Worm (Caenorhabditis elegans) whole organism, L4 larva: ENCODE results near the gene cnd-1.
"Not testable (repeated sequence)": the region's sequence is repeated elsewhere in the genome, so short reads cannot be mapped to it uniquely, and the experiment has no call there.

Source experiments
- F10B5.3 ChIP-seq: sonication (generic microtip); optimal IDR thresholded peaks from 2 replicates; lab custom pipeline; 2016; ENCODE audit warnings: mild to moderate bottlenecking, missing genetic modification characterization, missing compliant biosample characterization
- F49E8.2 ChIP-seq: sonication (generic microtip); optimal IDR thresholded peaks from 2 replicates; lab custom pipeline; 2016; ENCODE audit warnings: missing compliant biosample characterization, mild to moderate bottlenecking, missing genetic modification characterization, borderline replicate concordance
- Y105C5A.15 ChIP-seq: fragments of 200-800 bp; sonication (Bioruptor generic); IDR thresholded peaks from 2 replicates; pipeline ENCODE4 v1.3.6; 2022; ENCODE audit warnings: missing genetic modification characterization, missing compliant biosample characterization
- Y48G9A.11 ChIP-seq: fragments of 200-800 bp; sonication (Bioruptor generic); IDR thresholded peaks from 2 replicates; pipeline ENCODE4 v1.3.6; 2022; ENCODE audit warnings: missing genetic modification reagents, missing genetic modification characterization, missing compliant biosample characterization
- ZK546.5 ChIP-seq, 2 experiments: sonication (generic microtip); optimal IDR thresholded peaks; 2 replicates each; lab custom pipeline; 2017; ENCODE audit warnings: missing biosample characterization in 2 of 2, missing genetic modification characterization in 2 of 2
- ceh-20 ChIP-seq: fragments of 200-800 bp; sonication (Bioruptor generic); IDR thresholded peaks from 2 replicates; pipeline ENCODE4 v1.3.6; 2022; ENCODE audit warnings: missing genetic modification reagents, missing genetic modification characterization, missing compliant biosample characterization
- ceh-62 ChIP-seq: sonication (generic microtip); optimal IDR thresholded peaks from 2 replicates; lab custom pipeline; 2017; ENCODE audit warnings: missing biosample characterization, missing genetic modification characterization
- ceh-82 ChIP-seq: sonication (generic microtip); optimal IDR thresholded peaks from 2 replicates; lab custom pipeline; 2017; ENCODE audit warnings: missing biosample characterization, missing genetic modification characterization
- ces-1 ChIP-seq: fragments of 150-350 bp; sonication (generic microtip); optimal IDR thresholded peaks from 4 replicates; lab custom pipeline; 2014; ENCODE audit warnings: missing biosample characterization, missing genetic modification reagents, missing genetic modification characterization
- daf-12 ChIP-seq: fragments of 150-350 bp; optimal IDR thresholded peaks from 2 replicates; lab custom pipeline; 2014; ENCODE audit warnings: missing biosample characterization, missing genetic modification reagents, missing genetic modification characterization
- dmd-6 ChIP-seq: fragments of 200-800 bp; sonication (Bioruptor generic); IDR thresholded peaks from 2 replicates; pipeline ENCODE4 v1.3.6; 2022; ENCODE audit warnings: missing genetic modification reagents, missing genetic modification characterization, missing compliant biosample characterization
- duxl-1 ChIP-seq: sonication (generic microtip); optimal IDR thresholded peaks from 2 replicates; lab custom pipeline; 2016; ENCODE audit warnings: mild to moderate bottlenecking, missing genetic modification characterization, moderate library complexity, missing compliant biosample characterization; ENCODE audit not compliant: poor library complexity
- dve-1 ChIP-seq: sonication (generic microtip); optimal IDR thresholded peaks from 2 replicates; lab custom pipeline; 2017; ENCODE audit warnings: antibody characterized with exemption, mild to moderate bottlenecking, missing genetic modification characterization, missing compliant biosample characterization; ENCODE audit not compliant: insufficient read depth
- gei-8 ChIP-seq: fragments of 200-800 bp; sonication (Bioruptor generic); optimal IDR thresholded peaks from 2 replicates; lab custom pipeline; 2018; ENCODE audit warnings: mild to moderate bottlenecking, missing genetic modification characterization, missing compliant biosample characterization
- hif-1 ChIP-seq, 2 experiments: sonication (generic microtip); optimal IDR thresholded peaks; 2 replicates each; lab custom pipeline; 2016 to 2017; ENCODE audit warnings: missing compliant biosample characterization in 2 of 2, missing genetic modification characterization in 2 of 2, missing genetic modification reagents in 2 of 2, missing genotype in 2 of 2, mild to moderate bottlenecking in 1 of 2
- hlh-30 ChIP-seq: sonication (generic microtip); optimal IDR thresholded peaks from 2 replicates; lab custom pipeline; 2017; ENCODE audit warnings: antibody characterized with exemption, mild to moderate bottlenecking, missing genetic modification characterization, missing compliant biosample characterization; ENCODE audit not compliant: insufficient read depth
- hmg-1.1 ChIP-seq: fragments of 200-800 bp; sonication (Bioruptor generic); IDR thresholded peaks from 2 replicates; pipeline ENCODE4 v1.3.6; 2022; ENCODE audit warnings: missing genetic modification reagents, missing genetic modification characterization, missing compliant biosample characterization
- lin-1 ChIP-seq: fragments of 200-800 bp; sonication (Bioruptor generic); IDR thresholded peaks from 2 replicates; pipeline ENCODE4 v1.3.6; 2022; ENCODE audit warnings: missing genetic modification reagents, missing genetic modification characterization, missing compliant biosample characterization
- lin-29 ChIP-seq: fragments of 200-800 bp; sonication (Bioruptor generic); IDR thresholded peaks from 2 replicates; pipeline ENCODE4 v1.3.6; 2022; ENCODE audit warnings: missing genetic modification reagents, missing genetic modification characterization, missing compliant biosample characterization
- lir-3 ChIP-seq: sonication (generic microtip); optimal IDR thresholded peaks from 2 replicates; lab custom pipeline; 2016; ENCODE audit warnings: mild to moderate bottlenecking, missing genetic modification characterization, missing compliant biosample characterization
- mdl-1 ChIP-seq, 2 experiments: fragments of 150-350 bp in 1 of 2; sonication (generic microtip) in 1 of 2; optimal IDR thresholded peaks; 2 replicates each; lab custom pipeline; 2014 to 2017; ENCODE audit warnings: missing biosample characterization in 2 of 2, missing genetic modification characterization in 2 of 2
- mdt-29 ChIP-seq: fragments of 200-800 bp; sonication (Bioruptor generic); IDR thresholded peaks from 2 replicates; pipeline ENCODE4 v1.3.6; 2022; ENCODE audit warnings: missing genetic modification reagents, missing genetic modification characterization, missing compliant biosample characterization
- mep-1 ChIP-seq: fragments of 150-350 bp; sonication (generic microtip); optimal IDR thresholded peaks from 3 replicates; lab custom pipeline; 2014; ENCODE audit warnings: missing biosample characterization, missing genetic modification characterization
- mes-2 ChIP-seq: sonication (generic microtip); optimal IDR thresholded peaks from 2 replicates; lab custom pipeline; 2016; ENCODE audit warnings: missing genotype, mild to moderate bottlenecking, missing genetic modification characterization, missing compliant biosample characterization; ENCODE audit not compliant: poor library complexity, severe bottlenecking
- mxl-3 ChIP-seq: fragments of 200-800 bp; sonication (Bioruptor generic); optimal IDR thresholded peaks from 2 replicates; lab custom pipeline; 2018; ENCODE audit warnings: mild to moderate bottlenecking, missing genetic modification characterization, missing compliant biosample characterization
- nhr-28 ChIP-seq: fragments of 150-350 bp; optimal IDR thresholded peaks from 2 replicates; lab custom pipeline; 2014; ENCODE audit warnings: missing biosample characterization, missing genetic modification characterization
- nhr-41 ChIP-seq: fragments of 200-800 bp; sonication (Bioruptor generic); IDR thresholded peaks from 2 replicates; pipeline ENCODE4 v1.3.6; 2022; ENCODE audit warnings: missing genetic modification reagents, missing genetic modification characterization, missing compliant biosample characterization
- nhr-6 ChIP-seq: fragments of 150-350 bp; optimal IDR thresholded peaks from 2 replicates; lab custom pipeline; 2014; ENCODE audit warnings: missing biosample characterization, missing genetic modification characterization
- nhr-77 ChIP-seq: fragments of 150-350 bp; optimal IDR thresholded peaks from 2 replicates; lab custom pipeline; 2014; ENCODE audit warnings: missing biosample characterization, missing genetic modification characterization
- pha-4 ChIP-seq, 2 experiments: fragments of 150-350 bp in 1 of 2; fragments of 200-800 bp in 1 of 2; sonication (Bioruptor generic) in 1 of 2; IDR thresholded peaks in 1 of 2; optimal IDR thresholded peaks in 1 of 2; 2 replicates each; pipeline versions ENCODE4 v1.3.6 to Lab custom; 2014 to 2022; ENCODE audit warnings: missing genetic modification characterization in 2 of 2, missing genetic modification reagents in 2 of 2, missing biosample characterization in 1 of 2, missing compliant biosample characterization in 1 of 2
- php-3 ChIP-seq: fragments of 200-800 bp; sonication (Bioruptor generic); IDR thresholded peaks from 2 replicates; pipeline ENCODE4 v1.3.6; 2022; ENCODE audit warnings: missing genetic modification reagents, missing genetic modification characterization, missing compliant biosample characterization
- rbr-2 ChIP-seq: sonication (generic microtip); optimal IDR thresholded peaks from 2 replicates; lab custom pipeline; 2016; ENCODE audit warnings: missing genotype, missing genetic modification characterization, missing compliant biosample characterization
- saeg-2 ChIP-seq: fragments of 200-800 bp; sonication (Bioruptor generic); IDR thresholded peaks from 2 replicates; pipeline ENCODE4 v1.3.6; 2022; ENCODE audit warnings: missing genetic modification reagents, missing genetic modification characterization, missing compliant biosample characterization
- sdz-12 ChIP-seq: fragments of 200-800 bp; sonication (Bioruptor generic); optimal IDR thresholded peaks from 2 replicates; lab custom pipeline; 2018; ENCODE audit warnings: mild to moderate bottlenecking, missing genetic modification characterization, missing compliant biosample characterization
- set-16 ChIP-seq: fragments of 200-800 bp; sonication (Bioruptor generic); IDR thresholded peaks from 2 replicates; pipeline ENCODE4 v1.3.6; 2022; ENCODE audit warnings: missing genetic modification reagents, missing genetic modification characterization, missing compliant biosample characterization
- skn-1 ChIP-seq: fragments of 150-350 bp; optimal IDR thresholded peaks from 2 replicates; lab custom pipeline; 2014; ENCODE audit warnings: missing biosample characterization, missing genetic modification characterization
- spr-1 ChIP-seq: sonication (generic microtip); optimal IDR thresholded peaks from 2 replicates; lab custom pipeline; 2016; ENCODE audit warnings: mild to moderate bottlenecking, missing genetic modification characterization, missing compliant biosample characterization
- spr-3 ChIP-seq: fragments of 200-800 bp; sonication (Bioruptor generic); optimal IDR thresholded peaks from 2 replicates; lab custom pipeline; 2018; ENCODE audit warnings: mild to moderate bottlenecking, missing genetic modification characterization, missing compliant biosample characterization
- unc-62 ChIP-seq, 3 experiments: fragments of 150-350 bp in 1 of 3; sonication (generic microtip); optimal IDR thresholded peaks in 2 of 3; peaks in 1 of 3; 1 replicate in 1 of 3; 2 replicates in 2 of 3; lab custom pipeline; 2014 to 2017; ENCODE audit warnings: missing biosample characterization in 3 of 3, missing genetic modification characterization in 3 of 3, missing genetic modification reagents in 3 of 3, missing genotype in 1 of 3
- zfp-2 ChIP-seq: sonication (generic microtip); optimal IDR thresholded peaks from 2 replicates; lab custom pipeline; 2016; ENCODE audit warnings: mild to moderate bottlenecking, missing genetic modification characterization, missing compliant biosample characterization

The cnd-1 gene

DNA sequence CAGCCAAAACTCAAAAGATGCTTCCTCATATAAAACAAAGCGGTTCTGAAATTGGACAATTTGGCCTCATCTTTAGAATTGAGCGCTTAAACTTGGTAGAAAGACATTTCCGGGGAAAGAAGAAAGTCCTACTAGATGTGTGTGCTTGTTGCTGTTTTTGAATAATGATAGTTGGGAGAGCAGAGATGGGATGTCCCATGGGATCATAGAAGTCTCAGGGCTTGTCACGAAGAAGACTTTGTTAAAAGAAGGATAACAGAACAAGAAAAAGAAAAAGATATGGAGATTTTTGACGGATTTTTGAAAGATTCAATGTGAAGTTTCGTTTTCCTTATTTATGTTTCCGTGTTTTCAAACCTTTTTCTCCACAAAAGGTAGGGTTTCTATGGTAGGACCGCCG, 25.8 kb downstream of the cnd-1 start, which contains the start of gene ZC155.2 (continued):
- TF ChIP-seq dve-1 (tag; lab: Kevin White, UChicago) = no peak
- no peak for TF ChIP-seq duxl-1

ce11 chrIII:5217511-5217910, 26.9 kb downstream of the cnd-1 start, which contains the start of gene cutl-19:
cutl-19 (minus strand) TSS chrIII:5217611.
- no peak for TF ChIP-seq nhr-77 (tag; lab: Kevin White, UChicago)
- TF ChIP-seq nhr-28 (tag; lab: Kevin White, UChicago) = no peak
- no peak for TF ChIP-seq spr-3 (GFP tag; lab: Kevin White, UChicago)

DNA sequence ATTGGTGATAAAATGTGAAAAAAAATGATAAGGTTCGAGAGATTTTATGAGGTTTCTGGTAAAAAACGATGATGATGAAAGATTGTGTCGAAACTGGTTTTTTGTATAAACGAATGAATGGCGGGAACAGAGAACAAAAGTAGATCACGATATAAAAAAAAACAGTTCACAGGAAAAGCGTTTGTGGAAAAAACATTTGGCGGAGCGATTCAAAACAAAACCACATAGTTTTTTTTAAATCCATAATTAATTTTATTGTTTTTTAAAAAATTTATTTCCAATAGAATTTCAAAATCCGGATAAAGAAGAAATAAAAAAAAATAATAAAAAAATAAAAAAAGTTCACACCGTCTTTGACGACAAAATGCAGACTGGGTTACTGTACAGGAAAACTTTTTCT, 29.1 kb downstream of the cnd-1 start, which contains the start of gene ZC155.4:
Gene ZC155.4, minus strand, starts transcription at position 101 of the 400 bp plus-strand sequence.
- TF ChIP-seq ces-1 = no peak
- no peak for TF ChIP-seq mdl-1 (tag; optimal IDR thresholded peaks at IDR 0.05; lab: Kevin White, UChicago)
- no peak for TF ChIP-seq daf-12 (tag; lab: Kevin White, UChicago)
- no peak for TF ChIP-seq set-16 (GFP tag; lab: Robert Waterston, UW)
- TF ChIP-seq sdz-12 = no peak
- no peak for TF ChIP-seq hmg-1.1 (GFP tag; lab: Robert Waterston, UW)
- no peak for TF ChIP-seq saeg-2 (GFP tag; lab: Robert Waterston, UW)
- no peak for TF ChIP-seq hlh-30 (tag; lab: Kevin White, UChicago)
- TF ChIP-seq skn-1 (tag; lab: Kevin White, UChicago) = no peak
- TF ChIP-seq, all 104 proteins: peak for 0

DNA sequence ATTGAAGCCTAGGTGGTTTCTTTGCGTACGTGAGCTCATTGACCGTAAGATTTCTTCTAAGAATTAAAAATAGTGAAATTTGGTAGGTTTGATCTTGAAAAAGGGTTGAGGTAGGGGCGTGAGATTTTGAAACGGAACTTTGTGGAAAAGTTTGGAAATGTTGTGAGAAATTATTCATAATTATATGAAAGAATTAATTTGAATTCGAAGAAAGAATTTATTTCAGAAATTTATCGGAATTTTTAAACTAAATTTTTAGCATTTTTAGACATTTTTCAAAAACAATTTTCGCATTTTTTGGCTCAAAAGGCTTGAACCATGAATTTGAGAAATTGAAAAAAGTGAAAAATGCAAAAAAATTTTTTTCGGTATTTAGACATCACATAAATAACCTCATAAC, 30.3 kb downstream of the cnd-1 start:
- TF ChIP-seq unc-62 (GFP tag; optimal IDR thresholded peaks at IDR 0.05 in 1 of 2; lab: Kevin White, UChicago) (peak in 1 of 2 experiments; percentile 90), unc-62 (tag; optimal IDR thresholded peaks at IDR 0.05; lab: Kevin White, UChicago) (no peak), ceh-82 (tag; lab: Kevin White, UChicago) (no peak), ZK546.5 (tag; optimal IDR thresholded peaks at IDR 0.05; lab: Kevin White, UChicago) (no peak), ceh-62 (tag; lab: Kevin White, UChicago) (no peak), F49E8.2 (no peak)

ce11 chrIII:5211137-5211648, 33.2 kb downstream of the cnd-1 start:
- TF ChIP-seq pha-4 (GFP tag; IDR thresholded peaks at IDR 0.05; lab: Robert Waterston, UW) = peak; percentile 82
- not testable (repeated sequence) for TF ChIP-seq pha-4 (tag; optimal IDR thresholded peaks at IDR 0.05; lab: Kevin White, UChicago)
- peak; percentile 71 for TF ChIP-seq nhr-41 (GFP tag; lab: Robert Waterston, UW)
- peak in 1 of 2 experiments; percentile 40 for TF ChIP-seq mdl-1 (tag; optimal IDR thresholded peaks at IDR 0.05; lab: Kevin White, UChicago)
- TF ChIP-seq lir-3 (tag; lab: Kevin White, UChicago) = peak; percentile 43
- peak; percentile 53; the same call in 1 of the 2 replicates for TF ChIP-seq lin-29
- peak; percentile 67 for TF ChIP-seq F10B5.3
- TF ChIP-seq ceh-20 (GFP tag; lab: Robert Waterston, UW) = peak; percentile 78; the same call in 1 of the 2 replicates
- peak; percentile 23 for TF ChIP-seq mes-2 (tag; lab: Kevin White, UChicago)
- peak; percentile 86 for TF ChIP-seq mxl-3
- peak; percentile 73 for TF ChIP-seq lin-1 (GFP tag; lab: Robert Waterston, UW)
- TF ChIP-seq spr-3 (GFP tag; lab: Kevin White, UChicago) = peak; percentile 76
- 0 out of 2 replicates have a peak, but pooled peaks have one; percentile 36 for TF ChIP-seq Y105C5A.15
- TF ChIP-seq mdt-29 (GFP tag; lab: Robert Waterston, UW) = peak; percentile 76
- TF ChIP-seq gei-8 (GFP tag; lab: Kevin White, UChicago) = peak; percentile 37
- peak; percentile 74 for TF ChIP-seq dmd-6 (GFP tag; lab: Robert Waterston, UW)
- TF ChIP-seq nhr-6 (tag; lab: Kevin White, UChicago) = peak; percentile 29
- TF ChIP-seq hmg-1.1 (GFP tag; lab: Robert Waterston, UW) = peak; percentile 81; the same call in 1 of the 2 replicates
- TF ChIP-seq zfp-2 (tag; lab: Kevin White, UChicago) = peak; percentile 11
- TF ChIP-seq php-3 (GFP tag; lab: Robert Waterston, UW) = peak; percentile 76
- TF ChIP-seq hlh-30 (tag; lab: Kevin White, UChicago) = peak; percentile 56
- TF ChIP-seq mep-1 (tag; lab: Kevin White, UChicago) = peak; percentile 76
- peak; percentile 78 for TF ChIP-seq rbr-2 (tag; lab: Kevin White, UChicago)
- peak; percentile 27 for TF ChIP-seq nhr-77 (tag; lab: Kevin White, UChicago)
- peak; percentile 78 for TF ChIP-seq spr-1 (tag; lab: Kevin White, UChicago)
- peak; percentile 70; the same call in 1 of the 2 replicates for TF ChIP-seq Y48G9A.11
- TF ChIP-seq set-16 (GFP tag; lab: Robert Waterston, UW) = peak; percentile 85
- peak; percentile 41 to 62 for TF ChIP-seq hif-1 (tag; optimal IDR thresholded peaks at IDR 0.05; lab: Kevin White, UChicago)
